Worm (Caenorhabditis elegans): ENCODE measurements around the gene Y54G9A.5.

- no peak for TF ChIP-seq elt-3 (tag; optimal IDR thresholded peaks at IDR 0.05)
- no peak for TF ChIP-seq blmp-1 (tag; optimal IDR thresholded peaks at IDR 0.05; ENCODE audit: insufficient read depth)
- TF ChIP-seq lsy-2 (tag; optimal IDR thresholded peaks at IDR 0.05): no peak
- no peak for TF ChIP-seq ztf-11 (tag; optimal IDR thresholded peaks at IDR 0.05)
- TF ChIP-seq dmd-4 (tag; optimal IDR thresholded peaks at IDR 0.05): no peak
- no peak for TF ChIP-seq lin-13 (GFP tag; optimal IDR thresholded peaks at IDR 0.05)
- no peak for TF ChIP-seq zag-1 (tag; optimal IDR thresholded peaks at IDR 0.05)
- TF ChIP-seq snpc-4 (tag; optimal IDR thresholded peaks at IDR 0.05): no peak
- no peak for TF ChIP-seq unc-62 (GFP tag; optimal IDR thresholded peaks at IDR 0.05)
- no peak for TF ChIP-seq ama-1 (optimal IDR thresholded peaks at IDR 0.05)
- no peak for TF ChIP-seq F13H6.1 (tag; optimal IDR thresholded peaks at IDR 0.05)
- no peak for TF ChIP-seq lin-39 (tag; optimal IDR thresholded peaks at IDR 0.05)
- no peak for TF ChIP-seq C34F6.9 (tag; optimal IDR thresholded peaks at IDR 0.05)
- no peak for TF ChIP-seq nhr-237 (tag; optimal IDR thresholded peaks at IDR 0.05)
These were observed 18.6 kb downstream of the Y54G9A.5 start, which contains the start of gene mig-14 for ce11 chrII:13741449-13741848.
